Fruit fly (Drosophila melanogaster) whole organism, embryonic: Measurements from ENCODE around the gene Cyp313a4.

ENCODE experiments used
- Adf1 ChIP-seq: fragments of 200-800 bp; sonication (Bioruptor generic); IDR thresholded peaks from 2 replicates; pipeline ENCODE4 v1.3.6; 2022; ENCODE audit warnings: missing biosample characterization, missing genetic modification characterization
- Atf6 ChIP-seq: fragments of 200-800 bp; sonication (Bioruptor generic); IDR thresholded peaks from 2 replicates; pipeline ENCODE4 v1.3.6; 2022; ENCODE audit warnings: missing biosample characterization, missing genetic modification characterization
- B-H1 ChIP-seq: fragments of 200-800 bp; sonication (Bioruptor generic); IDR thresholded peaks from 3 replicates; pipeline ENCODE4 v1.3.6; 2022; ENCODE audit warnings: missing biosample characterization, missing genetic modification characterization
- CG10147 ChIP-seq: fragments of 200-800 bp; sonication (Bioruptor generic); optimal IDR thresholded peaks from 2 replicates; lab custom pipeline; 2019; ENCODE audit warnings: missing biosample characterization, mild to moderate bottlenecking, missing genetic modification characterization, moderate library complexity
- CG10431 ChIP-seq: fragments of 200-800 bp; sonication (Bioruptor generic); optimal IDR thresholded peaks from 3 replicates; lab custom pipeline; 2018; ENCODE audit warnings: missing biosample characterization, mild to moderate bottlenecking, missing genetic modification characterization
- CG10543 ChIP-seq: fragments of 200-800 bp; sonication (Bioruptor generic); optimal IDR thresholded peaks from 3 replicates; lab custom pipeline; 2017; ENCODE audit warnings: missing biosample characterization, mild to moderate bottlenecking, missing genetic modification characterization, moderate library complexity
- CG12391 ChIP-seq: fragments of 200-800 bp; sonication (Bioruptor generic); optimal IDR thresholded peaks from 3 replicates; lab custom pipeline; 2018; ENCODE audit warnings: missing biosample characterization, mild to moderate bottlenecking, missing genetic modification characterization, moderate library complexity
- CG12659 ChIP-seq: fragments of 200-800 bp; sonication (Bioruptor generic); optimal IDR thresholded peaks from 3 replicates; lab custom pipeline; 2017; ENCODE audit warnings: mild to moderate bottlenecking, missing biosample characterization, missing genetic modification reagents, missing genetic modification characterization
- CG13296 ChIP-seq: fragments of 200-800 bp; sonication (Bioruptor generic); optimal IDR thresholded peaks from 3 replicates; lab custom pipeline; 2018; ENCODE audit warnings: missing biosample characterization, mild to moderate bottlenecking, missing genetic modification characterization
- CG14441 ChIP-seq: fragments of 200-800 bp; sonication (Bioruptor generic); IDR thresholded peaks from 2 replicates; pipeline ENCODE4 v1.3.6; 2022; ENCODE audit warnings: missing biosample characterization, missing genetic modification characterization
- CG17385 ChIP-seq: fragments of 200-800 bp; sonication (Bioruptor generic); optimal IDR thresholded peaks from 3 replicates; lab custom pipeline; 2018; ENCODE audit warnings: missing biosample characterization, mild to moderate bottlenecking, missing genetic modification characterization
- CG2116 ChIP-seq: fragments of 200-800 bp; sonication (Bioruptor generic); optimal IDR thresholded peaks from 3 replicates; lab custom pipeline; 2018; ENCODE audit warnings: missing biosample characterization, mild to moderate bottlenecking, missing genetic modification characterization
- CG3065 ChIP-seq: fragments of 200-800 bp; sonication (Bioruptor generic); optimal IDR thresholded peaks from 2 replicates; lab custom pipeline; 2016; ENCODE audit warnings: missing biosample characterization, missing genetic modification characterization
- CG31388 ChIP-seq: fragments of 200-800 bp; sonication (Bioruptor generic); optimal IDR thresholded peaks from 2 replicates; lab custom pipeline; 2016; ENCODE audit warnings: missing biosample characterization, missing genetic modification characterization
- CG6765 ChIP-seq: fragments of 200-800 bp; sonication (Bioruptor generic); optimal IDR thresholded peaks from 3 replicates; lab custom pipeline; 2017; ENCODE audit warnings: missing biosample characterization, mild to moderate bottlenecking, missing genetic modification characterization
- CG6791 ChIP-seq: fragments of 200-800 bp; sonication (Bioruptor generic); IDR thresholded peaks from 3 replicates; pipeline ENCODE4 v1.3.6; 2022; ENCODE audit warnings: missing biosample characterization, missing genetic modification characterization; ENCODE audit not compliant: partially characterized antibody
- CG7357 ChIP-seq: fragments of 200-800 bp; sonication (Bioruptor generic); IDR thresholded peaks from 3 replicates; pipeline ENCODE4 v1.3.6; 2022; ENCODE audit warnings: missing biosample characterization, missing genetic modification characterization
- CG8359 ChIP-seq: fragments of 200-800 bp; sonication (Bioruptor generic); optimal IDR thresholded peaks from 2 replicates; lab custom pipeline; 2017; ENCODE audit warnings: missing biosample characterization, mild to moderate bottlenecking, missing genetic modification characterization, borderline replicate concordance
- CoRest ChIP-seq: fragments of 200-800 bp; sonication (Bioruptor generic); optimal IDR thresholded peaks from 3 replicates; lab custom pipeline; 2018; ENCODE audit warnings: missing biosample characterization, mild to moderate bottlenecking, missing genetic modification characterization, moderate library complexity
- CrebB ChIP-seq: fragments of 200-800 bp; sonication (Bioruptor generic); optimal IDR thresholded peaks from 3 replicates; lab custom pipeline; 2018; ENCODE audit warnings: missing biosample characterization, mild to moderate bottlenecking, missing genetic modification characterization
- Dfd ChIP-seq, 2 experiments: fragments of >200 bp; optimal IDR thresholded peaks; 2 replicates each; lab custom pipeline; 2017; ENCODE audit warnings: missing biosample characterization in 2 of 2, missing genetic modification characterization in 2 of 2
- Eip74EF ChIP-seq, 2 experiments: fragments of 200-800 bp in 1 of 2; fragments of >200 bp in 1 of 2; sonication (Bioruptor generic) in 1 of 2; optimal IDR thresholded peaks; 2 replicates each; lab custom pipeline; 2017 to 2019; ENCODE audit warnings: missing biosample characterization in 2 of 2, missing genetic modification characterization in 2 of 2, mild to moderate bottlenecking in 1 of 2, moderate library complexity in 1 of 2
- HHEX ChIP-seq: fragments of 200-800 bp; sonication (Bioruptor generic); optimal IDR thresholded peaks from 3 replicates; lab custom pipeline; 2017; ENCODE audit warnings: missing biosample characterization, mild to moderate bottlenecking, missing genetic modification characterization, missing genetic modification reagents
- Hr39 ChIP-seq: fragments of >200 bp; optimal IDR thresholded peaks from 2 replicates; lab custom pipeline; 2017
- Hr51 ChIP-seq, 2 experiments: fragments of 200-800 bp; sonication (Bioruptor generic); optimal IDR thresholded peaks; 2 replicates in 1 of 2; 3 replicates in 1 of 2; lab custom pipeline; 2016 to 2018; ENCODE audit warnings: missing biosample characterization in 2 of 2, missing genetic modification characterization in 2 of 2, mild to moderate bottlenecking in 1 of 2, moderate library complexity in 1 of 2
- Hsf ChIP-seq: fragments of 200-800 bp; sonication (Bioruptor generic); optimal IDR thresholded peaks from 3 replicates; lab custom pipeline; 2016; ENCODE audit warnings: missing biosample characterization, missing genetic modification characterization
- Meics ChIP-seq: fragments of 200-800 bp; sonication (Bioruptor generic); optimal IDR thresholded peaks from 2 replicates; lab custom pipeline; 2017; ENCODE audit warnings: missing biosample characterization, mild to moderate bottlenecking, missing genetic modification characterization
- NK7.1 ChIP-seq: fragments of 200-800 bp; sonication (Bioruptor generic); optimal IDR thresholded peaks from 3 replicates; lab custom pipeline; 2016; ENCODE audit warnings: missing biosample characterization, missing genetic modification characterization
- Nf-YB ChIP-seq: fragments of 200-800 bp; sonication (Bioruptor generic); optimal IDR thresholded peaks from 3 replicates; lab custom pipeline; 2019; ENCODE audit warnings: missing biosample characterization, mild to moderate bottlenecking, missing genetic modification characterization, moderate library complexity
- Ptx1 ChIP-seq: fragments of 200-800 bp; sonication (Bioruptor generic); IDR thresholded peaks from 2 replicates; pipeline ENCODE4 v1.3.6; 2022; ENCODE audit warnings: missing biosample characterization, missing genetic modification characterization
- Sry-β ChIP-seq: fragments of 200-800 bp; sonication (Bioruptor generic); optimal IDR thresholded peaks from 2 replicates; lab custom pipeline; 2018; ENCODE audit warnings: missing biosample characterization, mild to moderate bottlenecking, missing genetic modification characterization, moderate library complexity
- ash1 ChIP-seq: fragments of 200-800 bp; sonication (Bioruptor generic); optimal IDR thresholded peaks from 2 replicates; lab custom pipeline; 2018; ENCODE audit warnings: missing biosample characterization, mild to moderate bottlenecking, missing genetic modification characterization
- btn ChIP-seq: fragments of 200-800 bp; sonication (Bioruptor generic); optimal IDR thresholded peaks from 2 replicates; lab custom pipeline; 2016; ENCODE audit warnings: missing biosample characterization, missing genetic modification characterization
- dati ChIP-seq: fragments of 200-800 bp; sonication (Bioruptor generic); IDR thresholded peaks from 2 replicates; pipeline ENCODE4 v1.3.6; 2022; ENCODE audit warnings: missing biosample characterization, missing genetic modification characterization
- disco-r ChIP-seq: fragments of 200-800 bp; sonication (Bioruptor generic); optimal IDR thresholded peaks from 2 replicates; lab custom pipeline; 2016; ENCODE audit warnings: missing biosample characterization, missing genetic modification characterization
- ems ChIP-seq: fragments of 200-800 bp; sonication (Bioruptor generic); optimal IDR thresholded peaks from 3 replicates; lab custom pipeline; 2016; ENCODE audit warnings: missing biosample characterization, missing genetic modification characterization
- esg ChIP-seq: fragments of 200-800 bp; sonication (Bioruptor generic); conservative IDR thresholded peaks from 2 replicates; pipeline ENCODE4 v1.3.6; 2022; ENCODE audit warnings: missing biosample characterization, missing genetic modification characterization
- fu2 ChIP-seq: fragments of 200-800 bp; sonication (Bioruptor generic); optimal IDR thresholded peaks from 2 replicates; lab custom pipeline; 2016; ENCODE audit warnings: missing biosample characterization, missing genetic modification characterization
- her ChIP-seq: fragments of 200-800 bp; sonication (Bioruptor generic); optimal IDR thresholded peaks from 2 replicates; lab custom pipeline; 2016; ENCODE audit warnings: missing biosample characterization, missing genetic modification characterization
- jing ChIP-seq: fragments of 200-800 bp; sonication (Bioruptor generic); optimal IDR thresholded peaks from 2 replicates; lab custom pipeline; 2018; ENCODE audit warnings: missing biosample characterization, mild to moderate bottlenecking, missing genetic modification characterization
- knrl ChIP-seq: fragments of 200-800 bp; sonication (Bioruptor generic); IDR thresholded peaks from 3 replicates; pipeline ENCODE4 v1.3.6; 2022; ENCODE audit warnings: missing biosample characterization, missing genetic modification characterization; ENCODE audit not compliant: partially characterized antibody
- onecut ChIP-seq: fragments of 200-800 bp; sonication (Bioruptor generic); IDR thresholded peaks from 2 replicates; pipeline ENCODE4 v1.3.6; 2022; ENCODE audit warnings: missing biosample characterization, missing genetic modification characterization
- ranshi ChIP-seq: fragments of 200-800 bp; sonication (Bioruptor generic); IDR thresholded peaks from 2 replicates; pipeline ENCODE4 v1.3.6; 2022; ENCODE audit warnings: missing biosample characterization, missing genetic modification characterization
- ro ChIP-seq: fragments of 200-800 bp; sonication (Bioruptor generic); IDR thresholded peaks from 2 replicates; pipeline ENCODE4 v1.3.6; 2022; ENCODE audit warnings: missing biosample characterization, missing genetic modification characterization
- scrt ChIP-seq: fragments of 200-800 bp; sonication (Bioruptor generic); optimal IDR thresholded peaks from 2 replicates; lab custom pipeline; 2018; ENCODE audit warnings: missing biosample characterization, mild to moderate bottlenecking, missing genetic modification characterization, moderate library complexity
- sens-2 ChIP-seq: fragments of 200-800 bp; sonication (Bioruptor generic); IDR thresholded peaks from 2 replicates; pipeline ENCODE4 v1.3.6; 2022; ENCODE audit warnings: missing biosample characterization, missing genetic modification characterization
- sima ChIP-seq: fragments of 200-800 bp; sonication (Bioruptor generic); optimal IDR thresholded peaks from 2 replicates; lab custom pipeline; 2016; ENCODE audit warnings: missing biosample characterization, missing genetic modification characterization
- tin ChIP-seq: fragments of 200-800 bp; sonication (Bioruptor generic); optimal IDR thresholded peaks from 3 replicates; lab custom pipeline; 2016; ENCODE audit warnings: missing biosample characterization, missing genetic modification characterization
- z ChIP-seq: fragments of 200-800 bp; sonication (Bioruptor generic); IDR thresholded peaks from 3 replicates; pipeline ENCODE4 v1.3.6; 2022; ENCODE audit warnings: missing biosample characterization, missing genetic modification characterization

The Cyp313a4 gene

DNA sequence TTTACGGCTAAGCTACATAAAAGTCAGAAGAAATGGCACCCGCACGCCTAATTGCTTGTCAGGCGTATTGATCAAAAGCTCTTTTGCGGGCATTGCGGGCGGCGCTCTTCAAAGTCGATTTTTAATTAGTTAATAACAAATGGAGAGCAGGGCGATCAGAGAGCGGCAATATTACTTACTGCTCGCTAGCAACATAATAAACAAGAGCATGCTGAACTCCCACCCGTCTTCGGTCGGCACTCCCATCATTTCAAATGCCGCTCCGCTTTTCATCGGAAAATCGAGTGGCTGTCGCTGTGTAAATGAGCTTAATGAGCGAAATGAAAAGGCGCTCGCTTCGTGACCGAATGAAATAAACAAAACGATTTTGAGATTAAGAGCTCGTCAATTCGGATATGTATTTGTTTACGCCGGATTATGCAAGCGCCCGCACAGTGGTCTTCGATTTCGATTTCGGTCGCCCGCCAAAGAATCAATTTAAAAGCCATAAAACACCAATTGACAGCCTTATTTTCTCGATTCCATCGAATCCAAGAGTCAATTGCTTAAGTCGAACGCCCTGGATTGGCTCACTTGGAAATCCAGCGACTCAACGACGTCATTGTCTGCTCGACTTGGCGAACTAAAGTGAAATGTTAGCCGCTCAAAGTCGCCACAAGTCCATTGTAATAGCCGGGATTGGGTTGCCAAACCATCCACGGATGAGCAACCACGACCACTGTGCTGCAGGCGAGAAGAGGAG lies 27.5 kb downstream of the Cyp313a4 start (continued):
- TF ChIP-seq ranshi (GFP tag; lab: Robert Waterston, UW) (peak; percentile 76), CG7357 (peak; percentile 81), CG14441 (GFP tag; lab: Robert Waterston, UW) (peak; percentile 87), ash1 (no peak), Hsf (GFP tag; lab: Kevin White, UChicago) (peak; percentile 72), CG6765 (GFP tag; lab: Kevin White, UChicago) (peak; percentile 4), B-H1 (GFP tag; lab: Robert Waterston, UW) (peak; percentile 72), CrebB (peak; percentile 56), z (GFP tag; lab: Robert Waterston, UW) (peak; percentile 84), CG12391 (peak; percentile 77), CG12659 (GFP tag; lab: Kevin White, UChicago) (peak; percentile 90), Eip74EF (GFP tag; optimal IDR thresholded peaks at IDR 0.05; lab: Kevin White, UChicago) (peak in 1 of 2 experiments; percentile 82), Meics (GFP tag; lab: Kevin White, UChicago) (peak; percentile 81), Sry-β (GFP tag; lab: Kevin White, UChicago) (no peak), tin (GFP tag; lab: Kevin White, UChicago) (peak; percentile 74), fu2 (peak; percentile 75), CG3065 (GFP tag; lab: Kevin White, UChicago) (peak; percentile 58), CG31388 (no peak), CG2116 (peak; percentile 42), sens-2 (GFP tag; lab: Robert Waterston, UW) (no peak), HHEX (GFP tag; lab: Kevin White, UChicago) (peak; percentile 83), CG8359 (GFP tag; lab: Kevin White, UChicago) (peak; percentile 62), CG6791 (GFP tag; lab: Robert Waterston, UW) (no peak), Atf6 (GFP tag; lab: Robert Waterston, UW) (peak; percentile 87; the same call in 1 of the 2 replicates), Hr51 (GFP tag; optimal IDR thresholded peaks at IDR 0.05; lab: Kevin White, UChicago) (peak; percentile 40 to 94), CG10431 (GFP tag; lab: Kevin White, UChicago) (no peak), CG10147 (GFP tag; lab: Kevin White, UChicago) (peak; percentile 74), Hr39 (no peak), CG13296 (GFP tag; lab: Kevin White, UChicago) (peak; percentile 66), btn (GFP tag; lab: Kevin White, UChicago) (peak; percentile 45), disco-r (GFP tag; lab: Kevin White, UChicago) (peak; percentile 63), Nf-YB (peak; percentile 54), CG10543 (GFP tag; lab: Kevin White, UChicago) (peak; percentile 67), CG17385 (GFP tag; lab: Kevin White, UChicago) (peak; percentile 76), sima (peak; percentile 55), CoRest (tag; lab: Kevin White, UChicago) (peak; percentile 91), knrl (GFP tag; lab: Robert Waterston, UW) (no peak), Adf1 (peak; percentile 27), onecut (GFP tag; lab: Robert Waterston, UW) (peak; percentile 64), ro (GFP tag; lab: Robert Waterston, UW) (peak; percentile 54; the same call in 1 of the 2 replicates), scrt (GFP tag; lab: Kevin White, UChicago) (peak; percentile 53), her (GFP tag; lab: Kevin White, UChicago) (peak; percentile 86), Ptx1 (peak; percentile 91), esg (GFP tag; lab: Robert Waterston, UW) (peak; percentile 89), dati (GFP tag; lab: Robert Waterston, UW) (peak; percentile 55; the same call in 1 of the 2 replicates), jing (GFP tag; lab: Kevin White, UChicago) (peak; percentile 82), Dfd (GFP tag; optimal IDR thresholded peaks at IDR 0.05; lab: Kevin White, UChicago) (no peak), NK7.1 (GFP tag; lab: Kevin White, UChicago) (peak; percentile 47), ems (GFP tag; lab: Kevin White, UChicago) (peak; percentile 73)
